Worm (Caenorhabditis elegans) whole organism, late embryonic: Measurements from ENCODE around the gene R05G9R.1.
A peak's percentile ranks its signal among the peaks of the same experiment; 100 is the strongest.

Source experiments
- F13H6.1 ChIP-seq: sonication (generic microtip); optimal IDR thresholded peaks from 2 replicates; lab custom pipeline; 2016; ENCODE audit warnings: missing genetic modification characterization, missing compliant biosample characterization
- K02D7.2 ChIP-seq: sonication (generic microtip); optimal IDR thresholded peaks from 2 replicates; lab custom pipeline; 2017; ENCODE audit warnings: mild to moderate bottlenecking, missing genetic modification characterization, missing compliant biosample characterization
- T23F11.4 ChIP-seq: fragments of 200-800 bp; sonication (Bioruptor generic); optimal IDR thresholded peaks from 2 replicates; lab custom pipeline; 2018; ENCODE audit warnings: mild to moderate bottlenecking, missing genetic modification characterization, missing compliant biosample characterization
- ceh-14 ChIP-seq: sonication (generic microtip); optimal IDR thresholded peaks from 2 replicates; lab custom pipeline; 2016; ENCODE audit warnings: missing genotype, missing genetic modification characterization, missing compliant biosample characterization
- ceh-2 ChIP-seq: sonication (generic microtip); optimal IDR thresholded peaks from 2 replicates; lab custom pipeline; 2016; ENCODE audit warnings: missing genotype, missing genetic modification characterization, missing compliant biosample characterization
- ceh-22 ChIP-seq: sonication (generic microtip); optimal IDR thresholded peaks from 2 replicates; lab custom pipeline; 2017; ENCODE audit warnings: missing biosample characterization, missing genetic modification characterization
- ceh-24 ChIP-seq: sonication (generic microtip); optimal IDR thresholded peaks from 2 replicates; lab custom pipeline; 2016; ENCODE audit warnings: mild to moderate bottlenecking, missing genetic modification characterization, missing compliant biosample characterization
- ceh-34 ChIP-seq: sonication (generic microtip); optimal IDR thresholded peaks from 2 replicates; lab custom pipeline; 2016; ENCODE audit warnings: mild to moderate bottlenecking, missing genetic modification characterization, missing compliant biosample characterization
- ceh-48 ChIP-seq: sonication (generic microtip); optimal IDR thresholded peaks from 2 replicates; lab custom pipeline; 2016; ENCODE audit warnings: missing genetic modification characterization, inconsistent platforms, missing compliant biosample characterization
- ceh-9 ChIP-seq: sonication (generic microtip); optimal IDR thresholded peaks from 2 replicates; lab custom pipeline; 2016; ENCODE audit warnings: mild to moderate bottlenecking, missing genetic modification characterization, inconsistent platforms, missing compliant biosample characterization
- dve-1 ChIP-seq: sonication (generic microtip); optimal IDR thresholded peaks from 2 replicates; lab custom pipeline; 2017; ENCODE audit warnings: antibody characterized with exemption, mild to moderate bottlenecking, missing genetic modification characterization, missing compliant biosample characterization
- ets-4 ChIP-seq: sonication (generic microtip); optimal IDR thresholded peaks from 2 replicates; lab custom pipeline; 2016; ENCODE audit warnings: missing genetic modification characterization, missing compliant biosample characterization
- fkh-6 ChIP-seq: sonication (generic microtip); optimal IDR thresholded peaks from 2 replicates; lab custom pipeline; 2016; ENCODE audit warnings: missing genetic modification characterization, missing compliant biosample characterization
- hlh-30 ChIP-seq: sonication (generic microtip); optimal IDR thresholded peaks from 2 replicates; lab custom pipeline; 2017; ENCODE audit warnings: antibody characterized with exemption, missing genetic modification characterization, missing compliant biosample characterization; ENCODE audit not compliant: insufficient read depth
- hlh-6 ChIP-seq: sonication (generic microtip); optimal IDR thresholded peaks from 2 replicates; lab custom pipeline; 2016; ENCODE audit warnings: missing genotype, missing genetic modification characterization, missing compliant biosample characterization
- hlh-8 ChIP-seq: sonication (generic microtip); optimal IDR thresholded peaks from 2 replicates; lab custom pipeline; 2016; ENCODE audit warnings: missing genotype, missing genetic modification characterization, missing compliant biosample characterization
- lim-6 ChIP-seq: sonication (generic microtip); optimal IDR thresholded peaks from 2 replicates; lab custom pipeline; 2016; ENCODE audit warnings: missing genetic modification characterization, missing compliant biosample characterization
- lin-11 ChIP-seq: fragments of 200-800 bp; sonication (Bioruptor generic); optimal IDR thresholded peaks from 2 replicates; lab custom pipeline; 2018; ENCODE audit warnings: mild to moderate bottlenecking, missing genetic modification characterization, missing compliant biosample characterization
- nhr-11 ChIP-seq: fragments of 150-350 bp; optimal IDR thresholded peaks from 2 replicates; lab custom pipeline; 2014; ENCODE audit warnings: missing biosample characterization, missing genetic modification characterization
- npax-4 ChIP-seq: sonication (generic microtip); optimal IDR thresholded peaks from 2 replicates; lab custom pipeline; 2016; ENCODE audit warnings: missing genetic modification characterization, missing compliant biosample characterization
- odd-2 ChIP-seq: sonication (generic microtip); optimal IDR thresholded peaks from 2 replicates; lab custom pipeline; 2017; ENCODE audit warnings: antibody characterized with exemption, mild to moderate bottlenecking, missing genetic modification characterization, missing compliant biosample characterization
- pag-3 ChIP-seq: sonication (generic microtip); optimal IDR thresholded peaks from 2 replicates; lab custom pipeline; 2016; ENCODE audit warnings: missing compliant biosample characterization, missing genetic modification characterization, borderline replicate concordance
- pat-9 ChIP-seq: fragments of 200-800 bp; sonication (Bioruptor generic); optimal IDR thresholded peaks from 2 replicates; lab custom pipeline; 2018; ENCODE audit warnings: mild to moderate bottlenecking, missing genetic modification characterization, moderate library complexity, missing compliant biosample characterization
- pqm-1 ChIP-seq: sonication (generic microtip); optimal IDR thresholded peaks from 2 replicates; lab custom pipeline; 2016; ENCODE audit warnings: missing genetic modification characterization, missing compliant biosample characterization
- pros-1 ChIP-seq: fragments of 150-350 bp; optimal IDR thresholded peaks from 2 replicates; lab custom pipeline; 2014; ENCODE audit warnings: missing biosample characterization, missing genetic modification reagents, missing genetic modification characterization
- ref-2 ChIP-seq: sonication (generic microtip); optimal IDR thresholded peaks from 2 replicates; lab custom pipeline; 2016; ENCODE audit warnings: missing genetic modification characterization, missing compliant biosample characterization
- sox-4 ChIP-seq: sonication (generic microtip); optimal IDR thresholded peaks from 2 replicates; lab custom pipeline; 2017; ENCODE audit warnings: mild to moderate bottlenecking, missing genetic modification characterization, inconsistent platforms, missing compliant biosample characterization
- tbx-2 ChIP-seq: sonication (generic microtip); optimal IDR thresholded peaks from 2 replicates; lab custom pipeline; 2016; ENCODE audit warnings: missing genetic modification characterization, missing compliant biosample characterization
- unc-3 ChIP-seq, 2 experiments: fragments of 200-800 bp in 1 of 2; sonication (Bioruptor generic) in 1 of 2; sonication (generic microtip) in 1 of 2; conservative IDR thresholded peaks in 1 of 2; optimal IDR thresholded peaks in 1 of 2; 2 replicates each; pipeline versions ENCODE4 v1.3.6 to Lab custom; 2016 to 2022; ENCODE audit warnings: missing compliant biosample characterization in 2 of 2, missing genetic modification characterization in 2 of 2, missing genetic modification reagents in 1 of 2
- unc-55 ChIP-seq: sonication (generic microtip); optimal IDR thresholded peaks from 2 replicates; lab custom pipeline; 2017; ENCODE audit warnings: missing biosample characterization, missing genetic modification reagents, missing genetic modification characterization
- zip-5 ChIP-seq: sonication (generic microtip); optimal IDR thresholded peaks from 2 replicates; lab custom pipeline; 2016; ENCODE audit warnings: missing genetic modification characterization, missing compliant biosample characterization
- ztf-16 ChIP-seq: sonication (generic microtip); optimal IDR thresholded peaks from 2 replicates; lab custom pipeline; 2017; ENCODE audit warnings: missing genetic modification characterization, missing compliant biosample characterization

R05G9R.1 gene

DNA sequence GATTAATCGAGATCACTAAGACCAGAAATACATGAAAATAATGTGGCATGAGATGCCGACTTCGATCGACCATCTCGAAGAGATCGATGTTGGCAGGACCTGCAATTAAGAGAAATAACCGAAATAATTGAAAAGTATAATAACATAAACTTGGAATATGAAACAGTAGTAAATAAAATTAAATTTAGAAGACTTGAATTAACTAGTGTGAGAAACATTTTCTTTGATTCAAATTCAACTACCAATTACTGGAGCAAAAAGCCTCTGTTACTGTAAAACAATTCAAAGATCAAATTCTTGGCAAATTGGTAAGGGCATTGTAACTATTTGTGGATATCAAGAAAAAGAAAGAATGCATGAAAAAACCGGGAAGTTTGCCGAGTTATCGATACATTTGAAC lies at the start of gene R05G9R.1:
Gene R05G9R.1, minus strand, starts transcription at position 101 of the 400 bp plus-strand sequence.
- TF ChIP-seq sox-4 (tag; lab: Kevin White, UChicago) (no peak), ztf-16 (tag; lab: Kevin White, UChicago) (no peak), F13H6.1 (tag; lab: Kevin White, UChicago) (no peak), zip-5 (tag; lab: Kevin White, UChicago) (no peak), K02D7.2 (no peak)

DNA sequence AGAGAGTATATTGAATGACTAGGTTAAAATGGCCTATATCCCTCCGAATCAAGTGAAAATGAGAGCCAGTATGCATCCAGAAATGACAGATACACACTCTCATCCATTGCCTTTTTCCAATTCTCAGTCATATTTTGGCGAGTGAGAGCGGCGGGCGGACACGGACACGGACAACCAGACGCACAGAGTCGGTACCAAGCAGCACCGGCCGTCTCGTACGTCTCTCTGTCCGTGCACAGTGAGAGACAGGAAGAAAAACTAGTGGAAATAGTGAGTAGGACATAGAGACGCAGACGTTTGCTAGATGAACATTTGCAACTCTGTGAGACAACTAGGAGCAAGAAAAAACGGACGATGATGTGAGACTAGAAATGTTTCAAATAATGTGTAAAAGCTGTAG lies 49.4 kb upstream of the R05G9R.1 start:
- TF ChIP-seq unc-3 (GFP tag; conservative IDR thresholded peaks at IDR 0.05; lab: Robert Waterston, UW) (no peak), unc-3 (tag; optimal IDR thresholded peaks at IDR 0.05; lab: Kevin White, UChicago) (no peak), ceh-14 (peak; percentile 8), fkh-6 (tag; lab: Kevin White, UChicago) (no peak), dve-1 (no peak), ceh-22 (tag; lab: Kevin White, UChicago) (no peak), hlh-6 (tag; lab: Kevin White, UChicago) (no peak), pros-1 (no peak), ref-2 (tag; lab: Kevin White, UChicago) (peak; percentile 27), lin-11 (tag; lab: Kevin White, UChicago) (no peak), nhr-11 (tag; lab: Kevin White, UChicago) (no peak), hlh-30 (no peak), pqm-1 (tag; lab: Kevin White, UChicago) (no peak), T23F11.4 (GFP tag; lab: Kevin White, UChicago) (no peak), unc-55 (GFP tag; lab: Kevin White, UChicago) (peak; percentile 55), tbx-2 (peak; percentile 25)

DNA sequence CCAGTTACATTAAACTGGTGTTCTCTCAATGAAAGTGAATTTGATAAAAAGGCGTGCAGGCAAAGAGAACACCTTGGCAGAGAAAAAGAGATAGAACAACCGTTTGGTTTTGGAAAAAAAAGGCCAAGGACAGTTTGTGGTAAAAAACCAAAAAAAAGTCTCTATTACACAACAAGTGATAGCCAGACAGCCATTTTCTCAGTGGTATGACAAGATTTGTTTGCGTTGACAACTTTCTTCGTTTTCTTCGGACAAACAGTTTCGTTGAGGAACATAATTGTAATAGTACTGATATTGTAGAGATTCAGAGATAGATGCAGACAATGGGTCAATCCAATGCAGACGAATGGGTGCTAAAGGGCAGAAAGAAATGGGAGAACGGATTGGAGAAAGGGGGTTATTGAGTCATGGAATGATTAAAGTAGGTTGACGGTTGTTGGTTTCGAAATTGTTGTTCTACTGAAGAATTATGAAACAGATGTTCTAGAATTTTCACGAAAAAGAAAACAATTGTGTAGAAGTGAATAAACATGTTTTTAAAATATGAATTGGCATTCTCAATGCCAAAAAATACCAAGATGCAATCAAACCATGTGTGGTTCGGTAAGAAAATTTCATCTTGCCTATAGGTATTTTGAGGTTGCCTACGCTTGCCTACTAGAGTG lies 48.5 kb upstream of the R05G9R.1 start:
- TF ChIP-seq ztf-16 (tag; lab: Kevin White, UChicago) (no peak), lim-6 (tag; lab: Kevin White, UChicago) (no peak), F13H6.1 (tag; lab: Kevin White, UChicago) (no peak), ceh-2 (tag; lab: Kevin White, UChicago) (no peak), odd-2 (no peak), unc-3 (GFP tag; conservative IDR thresholded peaks at IDR 0.05; lab: Robert Waterston, UW) (no peak), unc-3 (tag; optimal IDR thresholded peaks at IDR 0.05; lab: Kevin White, UChicago) (no peak), ceh-14 (no peak), npax-4 (tag; lab: Kevin White, UChicago) (no peak), ceh-34 (tag; lab: Kevin White, UChicago) (no peak), ceh-24 (tag; lab: Kevin White, UChicago) (no peak), pat-9 (tag; lab: Kevin White, UChicago) (no peak), pqm-1 (tag; lab: Kevin White, UChicago) (no peak), sox-4 (tag; lab: Kevin White, UChicago) (no peak), ceh-48 (tag; lab: Kevin White, UChicago) (no peak)

DNA sequence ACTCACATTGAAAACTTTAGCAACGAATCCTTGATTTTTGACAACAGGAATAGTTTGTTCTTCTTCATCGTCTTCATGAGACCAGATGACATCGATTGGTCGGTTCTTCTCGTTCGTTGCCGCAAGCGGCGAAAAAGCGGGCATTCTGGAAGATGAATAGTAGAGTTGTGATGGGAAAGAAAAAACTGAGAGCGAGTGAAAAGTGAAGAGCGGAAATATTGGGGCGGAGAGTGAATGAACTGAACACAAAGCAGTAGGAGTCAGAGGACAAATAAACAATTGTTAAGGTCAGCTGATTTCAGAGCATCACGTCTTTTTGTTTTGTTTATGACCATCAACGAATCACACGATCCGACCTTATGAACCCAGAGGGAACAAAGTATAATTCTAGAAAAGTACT lies 47.5 kb upstream of the R05G9R.1 start, which contains the start of gene F18C5.10:
Gene F18C5.10, minus strand, starts transcription at position 145 of the 400 bp plus-strand sequence.
- TF ChIP-seq ets-4 (tag; lab: Kevin White, UChicago) (no peak), npax-4 (tag; lab: Kevin White, UChicago) (no peak), ceh-24 (tag; lab: Kevin White, UChicago) (no peak), pag-3 (tag; lab: Kevin White, UChicago) (no peak), pqm-1 (tag; lab: Kevin White, UChicago) (no peak), ceh-14 (no peak), ceh-2 (tag; lab: Kevin White, UChicago) (no peak), ceh-9 (tag; lab: Kevin White, UChicago) (no peak), hlh-8 (tag; lab: Kevin White, UChicago) (no peak)
